Fruit fly (Drosophila melanogaster) whole organism, prepupa: ENCODE results near the gene SmydA-8.

Source experiments
- Blimp-1 ChIP-seq: fragments of 200-800 bp; sonication (Bioruptor generic); optimal IDR thresholded peaks from 3 replicates; lab custom pipeline; 2017; ENCODE audit warnings: missing biosample characterization, missing genetic modification characterization, mild to moderate bottlenecking, moderate library complexity, missing genetic modification reagents
- CG10669 ChIP-seq: fragments of 200-800 bp; sonication (Bioruptor generic); optimal IDR thresholded peaks from 3 replicates; lab custom pipeline; 2018; ENCODE audit warnings: missing biosample characterization, mild to moderate bottlenecking, missing genetic modification characterization, moderate library complexity
- CG15336 ChIP-seq: fragments of 200-800 bp; sonication (Bioruptor generic); IDR thresholded peaks from 2 replicates; pipeline ENCODE4 v1.3.6; 2022; ENCODE audit warnings: missing biosample characterization, missing genetic modification characterization
- CG3032 ChIP-seq: fragments of 200-800 bp; optimal IDR thresholded peaks from 2 replicates; lab custom pipeline; 2019; ENCODE audit warnings: missing biosample characterization, mild to moderate bottlenecking, missing genetic modification characterization, moderate library complexity
- CG31627 ChIP-seq: fragments of 200-800 bp; sonication (Bioruptor generic); optimal IDR thresholded peaks from 3 replicates; lab custom pipeline; 2016; ENCODE audit warnings: missing biosample characterization, missing genetic modification characterization
- CG32006 ChIP-seq: fragments of 200-800 bp; sonication (Bioruptor generic); optimal IDR thresholded peaks from 3 replicates; lab custom pipeline; 2017; ENCODE audit warnings: missing biosample characterization, mild to moderate bottlenecking, missing genetic modification characterization
- CG34406 ChIP-seq: fragments of 200-800 bp; sonication (Bioruptor generic); optimal IDR thresholded peaks from 3 replicates; lab custom pipeline; 2016; ENCODE audit warnings: missing biosample characterization, missing genetic modification characterization
- CG3919 ChIP-seq: fragments of 200-800 bp; sonication (Bioruptor generic); optimal IDR thresholded peaks from 3 replicates; lab custom pipeline; 2016; ENCODE audit warnings: missing biosample characterization, missing genetic modification characterization
- CG4318 ChIP-seq: fragments of 200-800 bp; sonication (Bioruptor generic); optimal IDR thresholded peaks from 3 replicates; lab custom pipeline; 2017; ENCODE audit warnings: missing biosample characterization, mild to moderate bottlenecking, missing genetic modification characterization
- CG6276 ChIP-seq: fragments of 200-800 bp; sonication (Bioruptor generic); optimal IDR thresholded peaks from 2 replicates; lab custom pipeline; 2017; ENCODE audit warnings: missing biosample characterization, mild to moderate bottlenecking, missing genetic modification characterization
- CG6792 ChIP-seq: fragments of 200-800 bp; sonication (Bioruptor generic); optimal IDR thresholded peaks from 3 replicates; lab custom pipeline; 2016; ENCODE audit warnings: missing biosample characterization, missing genetic modification characterization
- CG7368 ChIP-seq: fragments of 200-800 bp; sonication (Bioruptor generic); optimal IDR thresholded peaks from 3 replicates; lab custom pipeline; 2016; ENCODE audit warnings: missing biosample characterization, missing genetic modification characterization
- CG8319 ChIP-seq: fragments of 200-800 bp; sonication (Bioruptor generic); optimal IDR thresholded peaks from 3 replicates; lab custom pipeline; 2016; ENCODE audit warnings: missing biosample characterization, missing genetic modification characterization
- CG8632 ChIP-seq: fragments of 200-800 bp; sonication (Bioruptor generic); optimal IDR thresholded peaks from 3 replicates; lab custom pipeline; 2016; ENCODE audit warnings: missing biosample characterization, missing genetic modification characterization
- CG9139 ChIP-seq: fragments of 200-800 bp; sonication (Bioruptor generic); optimal IDR thresholded peaks from 3 replicates; lab custom pipeline; 2017; ENCODE audit warnings: missing biosample characterization, mild to moderate bottlenecking, missing genetic modification characterization
- Eip75B ChIP-seq: fragments of 200-800 bp; sonication (Bioruptor generic); optimal IDR thresholded peaks from 3 replicates; lab custom pipeline; 2016; ENCODE audit warnings: missing biosample characterization, missing genetic modification characterization
- Ets21C ChIP-seq: fragments of 200-800 bp; sonication (Bioruptor generic); optimal IDR thresholded peaks from 3 replicates; lab custom pipeline; 2016; ENCODE audit warnings: missing biosample characterization, missing genetic modification characterization
- Ets96B ChIP-seq: fragments of 200-800 bp; optimal IDR thresholded peaks from 2 replicates; lab custom pipeline; 2019; ENCODE audit warnings: missing biosample characterization, mild to moderate bottlenecking, missing genetic modification characterization, moderate library complexity
- Hr38 ChIP-seq: sonication (Bioruptor generic); optimal IDR thresholded peaks from 2 replicates; lab custom pipeline; 2016; ENCODE audit warnings: missing biosample characterization, missing genetic modification characterization
- Hr4 ChIP-seq: fragments of 200-800 bp; sonication (Bioruptor generic); optimal IDR thresholded peaks from 3 replicates; lab custom pipeline; 2016; ENCODE audit warnings: missing biosample characterization, missing genetic modification characterization
- Lpt ChIP-seq: fragments of 200-800 bp; sonication (Bioruptor generic); optimal IDR thresholded peaks from 3 replicates; lab custom pipeline; 2016; ENCODE audit warnings: missing biosample characterization, missing genetic modification characterization
- Smox ChIP-seq: fragments of 200-800 bp; sonication (Bioruptor generic); optimal IDR thresholded peaks from 3 replicates; lab custom pipeline; 2016; ENCODE audit warnings: missing biosample characterization, missing genetic modification characterization
- Sox14 ChIP-seq: fragments of 200-800 bp; sonication (Bioruptor generic); optimal IDR thresholded peaks from 3 replicates; lab custom pipeline; 2016; ENCODE audit warnings: missing biosample characterization, missing genetic modification characterization
- Sox15 ChIP-seq: fragments of 200-800 bp; sonication (Bioruptor generic); optimal IDR thresholded peaks from 3 replicates; lab custom pipeline; 2016; ENCODE audit warnings: missing biosample characterization, missing genetic modification characterization
- achi ChIP-seq: fragments of 200-800 bp; sonication (Bioruptor generic); optimal IDR thresholded peaks from 3 replicates; lab custom pipeline; 2016; ENCODE audit warnings: missing biosample characterization, missing genetic modification characterization
- acj6 ChIP-seq: fragments of 200-800 bp; sonication (Bioruptor generic); optimal IDR thresholded peaks from 3 replicates; lab custom pipeline; 2016; ENCODE audit warnings: missing biosample characterization, missing genetic modification characterization
- dac ChIP-seq: fragments of 200-800 bp; sonication (Bioruptor generic); optimal IDR thresholded peaks from 2 replicates; lab custom pipeline; 2017; ENCODE audit warnings: missing biosample characterization, mild to moderate bottlenecking, missing genetic modification characterization
- dsx ChIP-seq: fragments of 200-800 bp; optimal IDR thresholded peaks from 3 replicates; lab custom pipeline; 2019; ENCODE audit warnings: missing biosample characterization, mild to moderate bottlenecking, missing genetic modification characterization, moderate library complexity; ENCODE audit not compliant: poor library complexity, severe bottlenecking
- esn ChIP-seq: fragments of 200-800 bp; sonication (Bioruptor generic); optimal IDR thresholded peaks from 2 replicates; lab custom pipeline; 2016; ENCODE audit warnings: missing biosample characterization, mild to moderate bottlenecking, missing genetic modification characterization, moderate library complexity
- fd59A ChIP-seq: fragments of 200-800 bp; sonication (Bioruptor generic); optimal IDR thresholded peaks from 2 replicates; lab custom pipeline; 2017; ENCODE audit warnings: missing biosample characterization, mild to moderate bottlenecking, missing genetic modification characterization, missing genetic modification reagents
- fd85E ChIP-seq: fragments of 200-800 bp; sonication (Bioruptor generic); optimal IDR thresholded peaks from 3 replicates; lab custom pipeline; 2016; ENCODE audit warnings: missing biosample characterization, missing genetic modification characterization
- lz ChIP-seq: fragments of 200-800 bp; sonication (Bioruptor generic); optimal IDR thresholded peaks from 3 replicates; lab custom pipeline; 2016; ENCODE audit warnings: missing biosample characterization, missing genetic modification characterization
- net ChIP-seq: fragments of 200-800 bp; sonication (Bioruptor generic); optimal IDR thresholded peaks from 3 replicates; lab custom pipeline; 2016; ENCODE audit warnings: missing biosample characterization, missing genetic modification characterization
- pdm3 ChIP-seq: fragments of 200-800 bp; sonication (Bioruptor generic); optimal IDR thresholded peaks from 3 replicates; lab custom pipeline; 2016; ENCODE audit warnings: missing biosample characterization, missing genetic modification characterization
- salr ChIP-seq, 2 experiments: fragments of 200-800 bp; sonication (Bioruptor generic); optimal IDR thresholded peaks; 3 replicates each; lab custom pipeline; 2016 to 2018; ENCODE audit warnings: missing biosample characterization in 2 of 2, missing genetic modification characterization in 2 of 2, mild to moderate bottlenecking in 1 of 2
- spab ChIP-seq: fragments of 200-800 bp; sonication (Bioruptor generic); optimal IDR thresholded peaks from 2 replicates; lab custom pipeline; 2017; ENCODE audit warnings: missing biosample characterization, mild to moderate bottlenecking, missing genetic modification characterization, missing genetic modification reagents
- ss ChIP-seq, 2 experiments: fragments of 200-800 bp; sonication (Bioruptor generic); optimal IDR thresholded peaks; 2 replicates in 1 of 2; 3 replicates in 1 of 2; lab custom pipeline; 2017 to 2018; ENCODE audit warnings: mild to moderate bottlenecking in 2 of 2, missing biosample characterization in 2 of 2, missing genetic modification characterization in 2 of 2, moderate library complexity in 1 of 2
- topi ChIP-seq: fragments of 200-800 bp; sonication (Bioruptor generic); optimal IDR thresholded peaks from 3 replicates; lab custom pipeline; 2016; ENCODE audit warnings: missing biosample characterization, missing genetic modification characterization
- vri ChIP-seq: fragments of 200-800 bp; sonication (Bioruptor generic); optimal IDR thresholded peaks from 3 replicates; lab custom pipeline; 2016; ENCODE audit warnings: missing biosample characterization, mild to moderate bottlenecking, missing genetic modification characterization

Gene SmydA-8

dm6 chrX:2242897-2243296, 29.3 kb upstream of the SmydA-8 start:
- no peak for TF ChIP-seq Sox15 (GFP tag; lab: Kevin White, UChicago)
- no peak for TF ChIP-seq salr (GFP tag; optimal IDR thresholded peaks at IDR 0.05; lab: Kevin White, UChicago)
- TF ChIP-seq Ets21C (GFP tag; lab: Kevin White, UChicago) = no peak
- TF ChIP-seq net (GFP tag; lab: Kevin White, UChicago) = no peak
- TF ChIP-seq Hr4 (GFP tag; lab: Kevin White, UChicago) = no peak
- TF ChIP-seq CG3032 = no peak
- no peak for TF ChIP-seq dac (GFP tag; lab: Kevin White, UChicago)
- TF ChIP-seq esn (GFP tag; lab: Kevin White, UChicago) = no peak
- TF ChIP-seq acj6 (GFP tag; lab: Kevin White, UChicago) = no peak
- TF ChIP-seq Ets96B (tag; lab: Kevin White, UChicago) = no peak
- TF ChIP-seq CG34406 (GFP tag; lab: Kevin White, UChicago) = no peak
- TF ChIP-seq CG31627 (GFP tag; lab: Kevin White, UChicago) = no peak
- no peak for TF ChIP-seq Smox (GFP tag; lab: Kevin White, UChicago)
- no peak for TF ChIP-seq Lpt (GFP tag; lab: Kevin White, UChicago)

- TF ChIP-seq CG4318 (GFP tag; lab: Kevin White, UChicago) (no peak), CG10669 (GFP tag; lab: Kevin White, UChicago) (no peak), topi (GFP tag; lab: Kevin White, UChicago) (no peak), fd85E (GFP tag; lab: Kevin White, UChicago) (no peak), CG6276 (GFP tag; lab: Kevin White, UChicago) (no peak), lz (no peak), CG3919 (GFP tag; lab: Kevin White, UChicago) (no peak), Ets21C (GFP tag; lab: Kevin White, UChicago) (no peak), Blimp-1 (GFP tag; lab: Kevin White, UChicago) (no peak), net (GFP tag; lab: Kevin White, UChicago) (no peak)
Observed at dm6 chrX:2241842-2242241, 28.2 kb upstream of the SmydA-8 start, which contains the start of gene kz. kz (minus strand) TSS chrX:2242035.

dm6 chrX:2225138-2225537, 11.5 kb upstream of the SmydA-8 start, which contains the start of gene pcx:
pcx (plus strand) TSS chrX:2225296.
- TF ChIP-seq spab (GFP tag; lab: Kevin White, UChicago) (no peak), CG15336 (GFP tag; lab: Robert Waterston, UW) (0 out of 2 replicates have a peak, but pooled peaks have one; percentile 17)

dm6 chrX:2223454-2223853, 9.8 kb upstream of the SmydA-8 start, which contains the start of gene CG14052:
CG14052 (plus strand) TSS chrX:2223754.
- TF ChIP-seq Ets21C (GFP tag; lab: Kevin White, UChicago) = no peak
- TF ChIP-seq CG15336 (GFP tag; lab: Robert Waterston, UW) = no peak
- TF ChIP-seq achi (GFP tag; lab: Kevin White, UChicago) = no peak
- TF ChIP-seq CG8319 (GFP tag; lab: Kevin White, UChicago) = no peak
- TF ChIP-seq dsx (GFP tag; lab: Kevin White, UChicago) = no peak
- no peak for TF ChIP-seq pdm3 (GFP tag; lab: Kevin White, UChicago)
- no peak for TF ChIP-seq Smox (GFP tag; lab: Kevin White, UChicago)

- TF ChIP-seq spab (GFP tag; lab: Kevin White, UChicago) (peak; percentile 87), Eip75B (GFP tag; lab: Kevin White, UChicago) (peak; percentile 94), CG15336 (GFP tag; lab: Robert Waterston, UW) (peak; percentile 77), Hr38 (no peak), dac (GFP tag; lab: Kevin White, UChicago) (peak; percentile 58), pdm3 (GFP tag; lab: Kevin White, UChicago) (no peak), CG6276 (GFP tag; lab: Kevin White, UChicago) (peak; percentile 91), ss (GFP tag; optimal IDR thresholded peaks at IDR 0.05; lab: Kevin White, UChicago) (peak; percentile 89 to 93), CG7368 (GFP tag; lab: Kevin White, UChicago) (peak; percentile 93), CG34406 (GFP tag; lab: Kevin White, UChicago) (peak; percentile 73), vri (GFP tag; lab: Kevin White, UChicago) (peak; percentile 56), CG10669 (GFP tag; lab: Kevin White, UChicago) (peak; percentile 93), CG32006 (peak; percentile 78), Sox14 (GFP tag; lab: Kevin White, UChicago) (peak; percentile 82), Ets96B (tag; lab: Kevin White, UChicago) (peak; percentile 90), Hr4 (GFP tag; lab: Kevin White, UChicago) (no peak), dsx (GFP tag; lab: Kevin White, UChicago) (peak; percentile 89), CG8632 (GFP tag; lab: Kevin White, UChicago) (peak; percentile 84), CG6792 (GFP tag; lab: Kevin White, UChicago) (peak; percentile 81), CG9139 (peak; percentile 75), Smox (GFP tag; lab: Kevin White, UChicago) (no peak), Blimp-1 (GFP tag; lab: Kevin White, UChicago) (peak; percentile 71), fd59A (GFP tag; lab: Kevin White, UChicago) (peak; percentile 69)
Observed at dm6 chrX:2222181-2222790, 8.7 kb upstream of the SmydA-8 start, which contains the start of gene Vinc. Vinc (minus strand) TSS chrX:2222567.
